Fruit fly (Drosophila melanogaster): ENCODE results near the gene Pih1D1.

Pih1D1 gene

dm6 chr2L:12719712-12720429, 1.8 kb downstream of the Pih1D1 start:
- no peak for TF ChIP-seq CG12605 (GFP tag; IDR thresholded peaks at IDR 0.05)
- TF ChIP-seq fd96Ca (GFP tag; IDR thresholded peaks at IDR 0.05) = no peak
- no peak for TF ChIP-seq CG13204 (GFP tag; optimal IDR thresholded peaks at IDR 0.05)
- TF ChIP-seq Ets98B (GFP tag; IDR thresholded peaks at IDR 0.05) = no peak; the same call in 1 of the 2 replicates
- no peak for TF ChIP-seq Snoo (tag; optimal IDR thresholded peaks at IDR 0.05)
- TF ChIP-seq D1 (tag; optimal IDR thresholded peaks at IDR 0.05) = no peak
- no peak for TF ChIP-seq Pif1B (GFP tag; optimal IDR thresholded peaks at IDR 0.05)
- no peak for TF ChIP-seq Pif1A (GFP tag; optimal IDR thresholded peaks at IDR 0.05)
- TF ChIP-seq CG10348 (GFP tag; IDR thresholded peaks at IDR 0.05) = no peak
- no peak for TF ChIP-seq CG34367 (tag; optimal IDR thresholded peaks at IDR 0.05)
- TF ChIP-seq CG4496 (GFP tag; IDR thresholded peaks at IDR 0.05) = peak; percentile 30; the same call in 2 of the 3 replicates
- TF ChIP-seq CG8301 (tag; optimal IDR thresholded peaks at IDR 0.05) = no peak
- TF ChIP-seq gl (tag; optimal IDR thresholded peaks at IDR 0.05) = peak; percentile 32
- TF ChIP-seq CG14655 (GFP tag; optimal IDR thresholded peaks at IDR 0.05) = no peak
- no peak for TF ChIP-seq CG15710 (tag; optimal IDR thresholded peaks at IDR 0.05)
- TF ChIP-seq CG9948 (tag; optimal IDR thresholded peaks at IDR 0.05) = no peak
- 0 out of 2 replicates have a peak, but pooled peaks have one; percentile 12 for TF ChIP-seq CG32121 (GFP tag; IDR thresholded peaks at IDR 0.05)
- TF ChIP-seq rn (GFP tag; IDR thresholded peaks at IDR 0.05) = no peak
- peak; percentile 49 for TF ChIP-seq EcR (GFP tag; optimal IDR thresholded peaks at IDR 0.05)
- TF ChIP-seq CG17806 (tag; optimal IDR thresholded peaks at IDR 0.05) = no peak
- TF ChIP-seq CG8159 (tag; optimal IDR thresholded peaks at IDR 0.05) = no peak

dm6 chr2L:12718437-12719376, 2.9 kb downstream of the Pih1D1 start, which contains the start of gene MRP:
TSS of gene MRP (plus strand) at chr2L:12719045.
- TF ChIP-seq CG4496 (GFP tag; IDR thresholded peaks at IDR 0.05) (peak; percentile 44; the same call in 1 of the 3 replicates), rn (GFP tag; IDR thresholded peaks at IDR 0.05) (no peak), Snoo (tag; optimal IDR thresholded peaks at IDR 0.05) (no peak), Ets98B (GFP tag; IDR thresholded peaks at IDR 0.05) (peak; percentile 53), fd96Ca (GFP tag; IDR thresholded peaks at IDR 0.05) (peak; percentile 52; the same call in 2 of the 3 replicates), CG8301 (tag; optimal IDR thresholded peaks at IDR 0.05) (no peak), CG32121 (GFP tag; IDR thresholded peaks at IDR 0.05) (peak; percentile 54; the same call in 1 of the 2 replicates)

- no peak for TF ChIP-seq CG12605 (GFP tag; IDR thresholded peaks at IDR 0.05)
- TF ChIP-seq D1 (tag; optimal IDR thresholded peaks at IDR 0.05) = no peak
- no peak for TF ChIP-seq CG10348 (GFP tag; IDR thresholded peaks at IDR 0.05)
- TF ChIP-seq CG8301 (tag; optimal IDR thresholded peaks at IDR 0.05) = no peak
- TF ChIP-seq gl (tag; optimal IDR thresholded peaks at IDR 0.05) = no peak
- TF ChIP-seq CG9948 (tag; optimal IDR thresholded peaks at IDR 0.05) = no peak
- no peak for TF ChIP-seq EcR (GFP tag; optimal IDR thresholded peaks at IDR 0.05)
- no peak for TF ChIP-seq rn (GFP tag; IDR thresholded peaks at IDR 0.05)
- no peak for TF ChIP-seq CG4496 (GFP tag; IDR thresholded peaks at IDR 0.05)
- TF ChIP-seq Pif1B (GFP tag; optimal IDR thresholded peaks at IDR 0.05) = no peak
- TF ChIP-seq CG15710 (tag; optimal IDR thresholded peaks at IDR 0.05) = no peak
- no peak for TF ChIP-seq CG17806 (tag; optimal IDR thresholded peaks at IDR 0.05)
- TF ChIP-seq CG8159 (tag; optimal IDR thresholded peaks at IDR 0.05) = no peak
- TF ChIP-seq CG13204 (GFP tag; optimal IDR thresholded peaks at IDR 0.05) = no peak
- TF ChIP-seq CG14655 (GFP tag; optimal IDR thresholded peaks at IDR 0.05) = no peak
- TF ChIP-seq fd96Ca (GFP tag; IDR thresholded peaks at IDR 0.05) = no peak
- TF ChIP-seq Ets98B (GFP tag; IDR thresholded peaks at IDR 0.05) = no peak
- TF ChIP-seq Snoo (tag; optimal IDR thresholded peaks at IDR 0.05) = no peak
- TF ChIP-seq CG32121 (GFP tag; IDR thresholded peaks at IDR 0.05) = no peak
Measured at dm6 chr2L:12712852-12713251, 8.8 kb downstream of the Pih1D1 start, which contains the start of gene CG5787. TSS of gene CG5787 (minus strand) at chr2L:12712952.

dm6 chr2L:12712255-12712654, 9.4 kb downstream of the Pih1D1 start:
- no peak for TF ChIP-seq CG12605 (GFP tag; IDR thresholded peaks at IDR 0.05)
- TF ChIP-seq Snoo (tag; optimal IDR thresholded peaks at IDR 0.05) = no peak
- no peak for TF ChIP-seq CG17806 (tag; optimal IDR thresholded peaks at IDR 0.05)
- no peak for TF ChIP-seq CG10348 (GFP tag; IDR thresholded peaks at IDR 0.05)
- no peak for TF ChIP-seq CG34367 (tag; optimal IDR thresholded peaks at IDR 0.05)
- TF ChIP-seq fd96Ca (GFP tag; IDR thresholded peaks at IDR 0.05) = no peak
- no peak for TF ChIP-seq Pif1B (GFP tag; optimal IDR thresholded peaks at IDR 0.05)
- TF ChIP-seq CG15710 (tag; optimal IDR thresholded peaks at IDR 0.05) = no peak
- TF ChIP-seq CG32121 (GFP tag; IDR thresholded peaks at IDR 0.05) = no peak
- no peak for TF ChIP-seq CG14655 (GFP tag; optimal IDR thresholded peaks at IDR 0.05)
- TF ChIP-seq Ets98B (GFP tag; IDR thresholded peaks at IDR 0.05) = no peak
- no peak for TF ChIP-seq rn (GFP tag; IDR thresholded peaks at IDR 0.05)
- TF ChIP-seq CG9948 (tag; optimal IDR thresholded peaks at IDR 0.05) = no peak
- no peak for TF ChIP-seq CG8301 (tag; optimal IDR thresholded peaks at IDR 0.05)

dm6 chr2L:12708576-12708975, 13.1 kb downstream of the Pih1D1 start:
- TF ChIP-seq EcR (GFP tag; optimal IDR thresholded peaks at IDR 0.05) = no peak
- no peak for TF ChIP-seq gl (tag; optimal IDR thresholded peaks at IDR 0.05)
- no peak for TF ChIP-seq CG13204 (GFP tag; optimal IDR thresholded peaks at IDR 0.05)
- no peak for TF ChIP-seq CG8301 (tag; optimal IDR thresholded peaks at IDR 0.05)
- no peak for TF ChIP-seq fd96Ca (GFP tag; IDR thresholded peaks at IDR 0.05)
- no peak for TF ChIP-seq CG12605 (GFP tag; IDR thresholded peaks at IDR 0.05)
- no peak for TF ChIP-seq CG14655 (GFP tag; optimal IDR thresholded peaks at IDR 0.05)
- no peak for TF ChIP-seq CG10348 (GFP tag; IDR thresholded peaks at IDR 0.05)
- no peak for TF ChIP-seq CG9948 (tag; optimal IDR thresholded peaks at IDR 0.05)
- TF ChIP-seq Pif1A (GFP tag; optimal IDR thresholded peaks at IDR 0.05) = no peak
- no peak for TF ChIP-seq Ets98B (GFP tag; IDR thresholded peaks at IDR 0.05)
- TF ChIP-seq CG15710 (tag; optimal IDR thresholded peaks at IDR 0.05) = no peak
- TF ChIP-seq CG4496 (GFP tag; IDR thresholded peaks at IDR 0.05) = no peak
- no peak for TF ChIP-seq rn (GFP tag; IDR thresholded peaks at IDR 0.05)
- no peak for TF ChIP-seq D1 (tag; optimal IDR thresholded peaks at IDR 0.05)
- no peak for TF ChIP-seq Pif1B (GFP tag; optimal IDR thresholded peaks at IDR 0.05)
- no peak for TF ChIP-seq Snoo (tag; optimal IDR thresholded peaks at IDR 0.05)

Data from whole organism, pupa.